Worm (Caenorhabditis elegans): ENCODE measurements around the gene mdt-30.
A peak's percentile ranks its signal among the peaks of the same experiment; 100 is the strongest.

mdt-30 gene

DNA sequence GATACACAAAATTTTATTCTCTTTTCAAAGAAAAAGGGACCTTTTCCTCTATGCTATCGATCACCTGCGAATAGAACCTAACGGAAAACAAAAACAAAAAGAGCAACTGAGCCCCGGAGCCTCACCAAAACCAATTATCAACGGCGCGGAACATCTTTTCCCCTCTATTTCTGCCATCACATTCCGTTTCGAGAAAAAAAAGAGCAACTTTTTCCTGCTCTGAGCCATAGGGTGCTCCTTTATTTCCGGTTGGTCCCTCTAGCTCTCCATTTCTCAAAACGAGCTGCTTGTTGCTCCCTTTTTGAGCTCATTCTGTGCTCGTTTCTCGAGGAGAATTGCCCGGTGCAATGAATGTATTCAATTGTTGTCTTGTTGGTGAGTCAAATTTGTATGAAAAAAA, 48.2 kb downstream of the mdt-30 start, which contains the start of gene clp-1:
Gene clp-1, plus strand, starts transcription at position 301 of the 400 bp plus-strand sequence.
- TF ChIP-seq lin-15B (tag; optimal IDR thresholded peaks at IDR 0.05), result no peak
- TF ChIP-seq fkh-10 (GFP tag; optimal IDR thresholded peaks at IDR 0.05), result no peak
- no peak for TF ChIP-seq nhr-71 (tag; optimal IDR thresholded peaks at IDR 0.05)
- TF ChIP-seq lir-3 (tag; optimal IDR thresholded peaks at IDR 0.05; ENCODE audit: poor library complexity), result no peak
- TF ChIP-seq nhr-20 (tag; optimal IDR thresholded peaks at IDR 0.05), result no peak
- TF ChIP-seq nhr-12 (tag; optimal IDR thresholded peaks at IDR 0.05), result no peak
- TF ChIP-seq fkh-8 (tag; optimal IDR thresholded peaks at IDR 0.05), result no peak
- no peak for TF ChIP-seq ama-1 (optimal IDR thresholded peaks at IDR 0.05)
- no peak for TF ChIP-seq nhr-90 (tag; optimal IDR thresholded peaks at IDR 0.05; ENCODE audit: poor library complexity)
- no peak for TF ChIP-seq nhr-77 (tag; optimal IDR thresholded peaks at IDR 0.05)
- TF ChIP-seq nhr-85 (tag), result peak; percentile 11
- no peak for TF ChIP-seq nhr-28 (tag; optimal IDR thresholded peaks at IDR 0.05)
- no peak for TF ChIP-seq nhr-47 (tag; optimal IDR thresholded peaks at IDR 0.05)
- no peak for TF ChIP-seq unc-30 (tag; optimal IDR thresholded peaks at IDR 0.05)
- no peak for TF ChIP-seq unc-98 (GFP tag; IDR thresholded peaks at IDR 0.05)
- TF ChIP-seq lin-14 (GFP tag; optimal IDR thresholded peaks at IDR 0.05), result peak; percentile 44

DNA sequence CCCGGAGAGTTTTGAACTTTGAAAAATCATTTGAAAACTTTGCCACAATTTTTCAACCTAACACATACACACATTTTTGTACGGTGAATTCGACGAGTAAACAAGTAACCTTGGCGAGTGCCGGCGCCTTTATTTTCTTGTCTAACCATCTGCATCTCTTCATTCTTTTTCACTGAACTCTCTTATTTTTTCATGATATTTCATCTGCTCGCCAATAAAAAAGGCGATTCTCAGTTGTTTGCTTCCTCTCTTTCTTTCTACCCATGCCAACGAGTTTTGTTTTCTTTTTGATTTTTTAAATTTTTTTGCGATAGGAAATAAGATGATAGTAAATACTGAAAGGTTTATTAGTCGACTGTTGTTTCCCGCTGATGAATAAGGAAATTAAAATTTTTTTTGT, 49.1 kb downstream of the mdt-30 start:
- TF ChIP-seq nhr-90 (tag; optimal IDR thresholded peaks at IDR 0.05; ENCODE audit: poor library complexity) (peak; percentile 66), aha-1 (tag; optimal IDR thresholded peaks at IDR 0.05) (no peak), ceh-82 (tag; optimal IDR thresholded peaks at IDR 0.05) (peak; percentile 2 to 31 (median 5)), pax-3 (tag; optimal IDR thresholded peaks at IDR 0.05) (no peak), dsc-1 (tag; optimal IDR thresholded peaks at IDR 0.05) (peak; percentile 31), mdl-1 (tag; optimal IDR thresholded peaks at IDR 0.05) (no peak), nhr-12 (tag; optimal IDR thresholded peaks at IDR 0.05) (no peak), nhr-19 (GFP tag; conservative IDR thresholded peaks at IDR 0.05) (peak; percentile 68), alr-1 (tag; optimal IDR thresholded peaks at IDR 0.05; ENCODE audit: borderline replicate concordance) (no peak), ces-1 (GFP tag; optimal IDR thresholded peaks at IDR 0.05) (no peak), mab-9 (GFP tag; IDR thresholded peaks at IDR 0.05) (no peak), elt-3 (tag; optimal IDR thresholded peaks at IDR 0.05) (peak in 1 of 6 experiments; percentile 57), lir-3 (tag; optimal IDR thresholded peaks at IDR 0.05; ENCODE audit: poor library complexity) (no peak), unc-86 (tag; optimal IDR thresholded peaks at IDR 0.05) (no peak), pqm-1 (tag; optimal IDR thresholded peaks at IDR 0.05) (no peak), unc-98 (GFP tag; IDR thresholded peaks at IDR 0.05) (no peak), swsn-7 (tag; optimal IDR thresholded peaks at IDR 0.05) (peak; percentile 59), sup-37 (GFP tag; optimal IDR thresholded peaks at IDR 0.05) (no peak), nhr-84 (tag; optimal IDR thresholded peaks at IDR 0.05) (no peak), C16A3.4 (tag; optimal IDR thresholded peaks at IDR 0.05) (peak; percentile 45), lsy-2 (tag; optimal IDR thresholded peaks at IDR 0.05) (peak; percentile 57 to 67), mep-1 (tag; optimal IDR thresholded peaks at IDR 0.05) (peak; percentile 58), sptf-1 (tag; optimal IDR thresholded peaks at IDR 0.05) (no peak), ztf-4 (tag; optimal IDR thresholded peaks at IDR 0.05) (no peak), tbx-2 (tag; optimal IDR thresholded peaks at IDR 0.05) (peak; percentile 51), grh-1 (GFP tag; IDR thresholded peaks at IDR 0.05) (no peak), lin-14 (GFP tag; optimal IDR thresholded peaks at IDR 0.05) (peak; percentile 86), ceh-8 (GFP tag; optimal IDR thresholded peaks at IDR 0.05) (no peak), C04F5.9 (tag; optimal IDR thresholded peaks at IDR 0.05) (no peak), egl-13 (tag; optimal IDR thresholded peaks at IDR 0.05) (no peak), F16B12.6 (tag; optimal IDR thresholded peaks at IDR 0.05) (peak; percentile 40), unc-30 (tag; optimal IDR thresholded peaks at IDR 0.05) (no peak), vab-15 (tag; optimal IDR thresholded peaks at IDR 0.05) (no peak), nhr-71 (tag; optimal IDR thresholded peaks at IDR 0.05) (peak; percentile 74), ama-1 (optimal IDR thresholded peaks at IDR 0.05) (no peak), lin-35 (GFP tag; optimal IDR thresholded peaks at IDR 0.05) (peak; percentile 38 to 68), nhr-28 (tag; optimal IDR thresholded peaks at IDR 0.05) (no peak), nhr-11 (tag; optimal IDR thresholded peaks at IDR 0.05) (no peak), ceh-63 (GFP tag; optimal IDR thresholded peaks at IDR 0.05) (no peak), fos-1 (tag; optimal IDR thresholded peaks at IDR 0.05) (peak; percentile 50), mef-2 (tag; optimal IDR thresholded peaks at IDR 0.05) (no peak), sox-4 (tag; optimal IDR thresholded peaks at IDR 0.05) (no peak), ets-5 (GFP tag; IDR thresholded peaks at IDR 0.05) (no peak)

All from whole organism, L1 larva.